Fruit fly (Drosophila melanogaster): ENCODE data around the gene CG33641.

CG33641 gene

dm6 chr2L:13513033-13513330 is 15.9 kb upstream of the CG33641 start:
- no peak for TF ChIP-seq CG7101 (tag; optimal IDR thresholded peaks at IDR 0.05)

- TF ChIP-seq CG14711 (tag; optimal IDR thresholded peaks at IDR 0.05) = no peak
- peak; percentile 12 for TF ChIP-seq pad (GFP tag; optimal IDR thresholded peaks at IDR 0.05)
- peak; percentile 40 for TF ChIP-seq Hr96 (GFP tag; optimal IDR thresholded peaks at IDR 0.05)
- TF ChIP-seq CG33017 (tag; optimal IDR thresholded peaks at IDR 0.05) = peak; percentile 33
- no peak for TF ChIP-seq cic (GFP tag; optimal IDR thresholded peaks at IDR 0.05)
- peak; percentile 63 for TF ChIP-seq CG11617 (GFP tag; optimal IDR thresholded peaks at IDR 0.05)
- TF ChIP-seq CG12768 (GFP tag; optimal IDR thresholded peaks at IDR 0.05) = no peak
- TF ChIP-seq CG7101 (tag; optimal IDR thresholded peaks at IDR 0.05) = peak; percentile 29
- TF ChIP-seq ovo (GFP tag; optimal IDR thresholded peaks at IDR 0.05) = no peak
- peak; percentile 32 for TF ChIP-seq Mnt (GFP tag; optimal IDR thresholded peaks at IDR 0.05)
- TF ChIP-seq Clk (GFP tag; optimal IDR thresholded peaks at IDR 0.05) = peak; percentile 27
- TF ChIP-seq tj (GFP tag; optimal IDR thresholded peaks at IDR 0.05) = no peak
- peak; percentile 34 for TF ChIP-seq CG1620 (GFP tag; optimal IDR thresholded peaks at IDR 0.05)
- peak; percentile 69 for TF ChIP-seq toe (GFP tag; optimal IDR thresholded peaks at IDR 0.05)
- peak; percentile 7 for TF ChIP-seq bab1 (GFP tag; optimal IDR thresholded peaks at IDR 0.05)
- peak; percentile 31 for TF ChIP-seq CG7045 (GFP tag; optimal IDR thresholded peaks at IDR 0.05)
- peak; percentile 82 for TF ChIP-seq CG5204 (GFP tag; optimal IDR thresholded peaks at IDR 0.05)
- TF ChIP-seq kay (GFP tag; ENCODE audit: borderline replicate concordance) = peak; percentile 87
- TF ChIP-seq Crg-1 (GFP tag; optimal IDR thresholded peaks at IDR 0.05) = peak; percentile 21
Observed at dm6 chr2L:13513331-13514261, 15.2 kb upstream of the CG33641 start.

- TF ChIP-seq CG11617 (GFP tag; optimal IDR thresholded peaks at IDR 0.05) = peak; percentile 89
- TF ChIP-seq CG33017 (tag; optimal IDR thresholded peaks at IDR 0.05) = peak; percentile 91
- peak; percentile 57 for TF ChIP-seq tj (GFP tag; optimal IDR thresholded peaks at IDR 0.05)
- peak; percentile 70 for TF ChIP-seq Mnt (GFP tag; optimal IDR thresholded peaks at IDR 0.05)
- peak; percentile 87 for TF ChIP-seq CG12768 (GFP tag; optimal IDR thresholded peaks at IDR 0.05)
- TF ChIP-seq Crg-1 (GFP tag; optimal IDR thresholded peaks at IDR 0.05) = peak; percentile 86
- peak; percentile 65 for TF ChIP-seq CG1620 (GFP tag; optimal IDR thresholded peaks at IDR 0.05)
- peak; percentile 24 for TF ChIP-seq Clk (GFP tag; optimal IDR thresholded peaks at IDR 0.05)
- TF ChIP-seq kay (GFP tag; ENCODE audit: borderline replicate concordance) = peak; percentile 93
- TF ChIP-seq ovo (GFP tag; optimal IDR thresholded peaks at IDR 0.05) = peak; percentile 42
- peak; percentile 62 for TF ChIP-seq pad (GFP tag; optimal IDR thresholded peaks at IDR 0.05)
- peak; percentile 77 for TF ChIP-seq CG5204 (GFP tag; optimal IDR thresholded peaks at IDR 0.05)
- TF ChIP-seq CG14711 (tag; optimal IDR thresholded peaks at IDR 0.05) = peak; percentile 79
- peak; percentile 60 for TF ChIP-seq CG7045 (GFP tag; optimal IDR thresholded peaks at IDR 0.05)
- TF ChIP-seq CG7101 (tag; optimal IDR thresholded peaks at IDR 0.05) = peak; percentile 90
- peak; percentile 54 for TF ChIP-seq Hr96 (GFP tag; optimal IDR thresholded peaks at IDR 0.05)
- no peak for TF ChIP-seq cnc (optimal IDR thresholded peaks at IDR 0.05)
- peak; percentile 18 for TF ChIP-seq toe (GFP tag; optimal IDR thresholded peaks at IDR 0.05)
- peak; percentile 72 for TF ChIP-seq bab1 (GFP tag; optimal IDR thresholded peaks at IDR 0.05)
- TF ChIP-seq cic (GFP tag; optimal IDR thresholded peaks at IDR 0.05) = peak; percentile 86
Observed at dm6 chr2L:13514262-13514937, 14.4 kb upstream of the CG33641 start.

- TF ChIP-seq cic (GFP tag; optimal IDR thresholded peaks at IDR 0.05) (no peak), kay (GFP tag; ENCODE audit: borderline replicate concordance) (no peak), Clk (GFP tag; optimal IDR thresholded peaks at IDR 0.05) (no peak), CG14711 (tag; optimal IDR thresholded peaks at IDR 0.05) (peak; percentile 3)
Observed at dm6 chr2L:13514945-13515687, 13.7 kb upstream of the CG33641 start.

dm6 chr2L:13515688-13516037 is 13.2 kb upstream of the CG33641 start:
- TF ChIP-seq CG5204 (GFP tag; optimal IDR thresholded peaks at IDR 0.05) (no peak), kay (GFP tag; ENCODE audit: borderline replicate concordance) (peak; percentile 88), CG7045 (GFP tag; optimal IDR thresholded peaks at IDR 0.05) (no peak), cnc (optimal IDR thresholded peaks at IDR 0.05) (no peak), Clk (GFP tag; optimal IDR thresholded peaks at IDR 0.05) (no peak)

dm6 chr2L:13521807-13522206 is 7.0 kb upstream of the CG33641 start:
- TF ChIP-seq Crg-1 (GFP tag; optimal IDR thresholded peaks at IDR 0.05) (no peak), CG5204 (GFP tag; optimal IDR thresholded peaks at IDR 0.05) (no peak), ovo (GFP tag; optimal IDR thresholded peaks at IDR 0.05) (no peak), Clk (GFP tag; optimal IDR thresholded peaks at IDR 0.05) (no peak), CG33017 (tag; optimal IDR thresholded peaks at IDR 0.05) (no peak), kay (GFP tag; ENCODE audit: borderline replicate concordance) (no peak), CG1620 (GFP tag; optimal IDR thresholded peaks at IDR 0.05) (no peak), bab1 (GFP tag; optimal IDR thresholded peaks at IDR 0.05) (no peak)

Data from whole organism, adult.